Worm (Caenorhabditis elegans) whole organism, midembryonic: Measurements from ENCODE around the gene des-2.

ENCODE experiments used
- T22C8.4 ChIP-seq: fragments of 200-800 bp; sonication (Bioruptor generic); IDR thresholded peaks from 2 replicates; pipeline ENCODE4 v1.3.6; 2022; ENCODE audit warnings: missing genetic modification characterization, missing compliant biosample characterization
- tab-1 ChIP-seq: fragments of 200-800 bp; sonication (Bioruptor generic); IDR thresholded peaks from 2 replicates; pipeline ENCODE4 v1.3.6; 2022; ENCODE audit warnings: missing genetic modification characterization, missing compliant biosample characterization
- ztf-23 ChIP-seq: fragments of 200-800 bp; sonication (Bioruptor generic); IDR thresholded peaks from 2 replicates; pipeline ENCODE4 v1.3.6; 2022; ENCODE audit warnings: missing genetic modification reagents, missing genetic modification characterization, missing compliant biosample characterization

- no peak for TF ChIP-seq ztf-23
- no peak for TF ChIP-seq tab-1 (GFP tag; lab: Robert Waterston, UW)
- no peak for TF ChIP-seq T22C8.4 (GFP tag; lab: Robert Waterston, UW)
Measured at ce11 chrV:11450257-11450656, 28.8 kb upstream of the des-2 start, which contains the start of gene col-156.
